Fruit fly (Drosophila melanogaster): ENCODE results near the gene Inx6.

- TF ChIP-seq rgr (GFP tag; optimal IDR thresholded peaks at IDR 0.05), result no peak
- no peak for TF ChIP-seq h (GFP tag; optimal IDR thresholded peaks at IDR 0.05)
- no peak for TF ChIP-seq usp (GFP tag; optimal IDR thresholded peaks at IDR 0.05)
- no peak for TF ChIP-seq br (GFP tag; optimal IDR thresholded peaks at IDR 0.05)
- TF ChIP-seq dl (GFP tag; optimal IDR thresholded peaks at IDR 0.05; ENCODE audit: insufficient read depth in 1 of 2, partially characterized antibody in 2 of 2), result no peak
- TF ChIP-seq OdsH (GFP tag; optimal IDR thresholded peaks at IDR 0.05), result no peak
These were observed at the start of gene Inx6 for dm6 chrX:20269669-20270068.

All from whole organism, wandering third instar larva.